Fruit fly (Drosophila melanogaster) whole organism, wandering third instar larva: ENCODE measurements around the gene CG2224.

Experiments
- Abd-B ChIP-seq: fragments of >200 bp; optimal IDR thresholded peaks from 2 replicates; lab custom pipeline; 2017; ENCODE audit warnings: missing biosample characterization, missing genetic modification characterization
- CG32264 ChIP-seq: fragments of 200-800 bp; sonication (Bioruptor generic); optimal IDR thresholded peaks from 2 replicates; lab custom pipeline; 2016; ENCODE audit warnings: missing biosample characterization, missing genetic modification characterization
- CG9705 ChIP-seq: fragments of 200-800 bp; sonication (Bioruptor generic); optimal IDR thresholded peaks from 2 replicates; lab custom pipeline; 2018; ENCODE audit warnings: missing biosample characterization, mild to moderate bottlenecking, missing genetic modification characterization
- CrebA ChIP-seq: fragments of 200-800 bp; sonication (Bioruptor generic); optimal IDR thresholded peaks from 2 replicates; lab custom pipeline; 2016; ENCODE audit warnings: missing biosample characterization, mild to moderate bottlenecking, missing genetic modification characterization, borderline replicate concordance
- Dif ChIP-seq: fragments of 200-275, 200-300 bp; sonication (Bioruptor generic); optimal IDR thresholded peaks from 2 replicates; lab custom pipeline; 2018; ENCODE audit warnings: missing biosample characterization, missing genetic modification characterization; ENCODE audit not compliant: partially characterized antibody
- GATAd ChIP-seq: sonication (Bioruptor generic); optimal IDR thresholded peaks from 2 replicates; lab custom pipeline; 2016; ENCODE audit warnings: missing biosample characterization, missing genetic modification characterization
- HLH106 ChIP-seq: fragments of 200-800 bp; optimal IDR thresholded peaks from 3 replicates; lab custom pipeline; 2019; ENCODE audit warnings: missing biosample characterization, mild to moderate bottlenecking, missing genetic modification characterization, moderate library complexity
- Hr78 ChIP-seq: fragments of >200 bp; optimal IDR thresholded peaks from 2 replicates; lab custom pipeline; 2017; ENCODE audit warnings: missing biosample characterization, missing genetic modification characterization
- Hr83 ChIP-seq: fragments of 200-300 bp; sonication (Bioruptor generic); optimal IDR thresholded peaks from 2 replicates; lab custom pipeline; 2016; ENCODE audit warnings: missing biosample characterization, mild to moderate bottlenecking, missing genetic modification characterization, moderate library complexity; ENCODE audit not compliant: poor library complexity, severe bottlenecking
- Myc ChIP-seq: fragments of >200 bp; optimal IDR thresholded peaks from 2 replicates; lab custom pipeline; 2017
- N ChIP-seq: fragments of >200 bp; optimal IDR thresholded peaks from 2 replicates; lab custom pipeline; 2018; ENCODE audit warnings: missing biosample characterization, missing external identifiers, missing genetic modification characterization
- OdsH ChIP-seq: fragments of 200-800 bp; sonication (Bioruptor generic); optimal IDR thresholded peaks from 2 replicates; lab custom pipeline; 2016; ENCODE audit warnings: missing biosample characterization, mild to moderate bottlenecking, missing genetic modification characterization
- Rel ChIP-seq, 2 experiments: fragments of 200-800 bp; sonication (Bioruptor generic) in 1 of 2; optimal IDR thresholded peaks; 2 replicates in 1 of 2; 3 replicates in 1 of 2; lab custom pipeline; 2016 to 2019; ENCODE audit warnings: mild to moderate bottlenecking in 2 of 2, missing biosample characterization in 2 of 2, missing genetic modification characterization in 2 of 2, moderate library complexity in 1 of 2
- Sp1 ChIP-seq: fragments of 200-800 bp; sonication (Bioruptor generic); optimal IDR thresholded peaks from 3 replicates; lab custom pipeline; 2019; ENCODE audit warnings: missing biosample characterization, mild to moderate bottlenecking, missing genetic modification characterization, moderate library complexity
- br ChIP-seq: fragments of 200-800 bp; sonication (Bioruptor generic); optimal IDR thresholded peaks from 2 replicates; lab custom pipeline; 2016; ENCODE audit warnings: missing biosample characterization, missing genetic modification characterization
- brk ChIP-seq: fragments of 200-800 bp; sonication (Bioruptor generic); optimal IDR thresholded peaks from 2 replicates; lab custom pipeline; 2016; ENCODE audit warnings: missing biosample characterization, mild to moderate bottlenecking, missing genetic modification characterization
- dl ChIP-seq, 2 experiments: fragments of 175-275, 200-275 bp in 1 of 2; fragments of 200-275 bp in 1 of 2; sonication (Bioruptor generic); optimal IDR thresholded peaks; lab custom pipeline; 2018; ENCODE audit warnings: mild to moderate bottlenecking in 2 of 2, missing biosample characterization in 2 of 2, missing genetic modification characterization in 2 of 2, moderate library complexity in 2 of 2; ENCODE audit not compliant: partially characterized antibody in 2 of 2, insufficient read depth in 1 of 2
- dmrt93B ChIP-seq: fragments of 200-800 bp; sonication (Bioruptor generic); optimal IDR thresholded peaks from 2 replicates; lab custom pipeline; 2018; ENCODE audit warnings: missing biosample characterization, mild to moderate bottlenecking, missing genetic modification characterization
- ey ChIP-seq: fragments of 200-800 bp; sonication (Bioruptor generic); optimal IDR thresholded peaks from 2 replicates; lab custom pipeline; 2016; ENCODE audit warnings: missing biosample characterization, missing genetic modification characterization
- foxo ChIP-seq, 2 experiments: fragments of 200-800 bp; sonication (Bioruptor generic); optimal IDR thresholded peaks; 2 replicates in 1 of 2; 3 replicates in 1 of 2; lab custom pipeline; 2016 to 2017; ENCODE audit warnings: missing biosample characterization in 2 of 2, missing genetic modification characterization in 2 of 2
- fru ChIP-seq: fragments of 200-800 bp; sonication (Bioruptor generic); optimal IDR thresholded peaks from 3 replicates; lab custom pipeline; 2016; ENCODE audit warnings: missing biosample characterization, mild to moderate bottlenecking, missing genetic modification characterization
- h ChIP-seq: fragments of 200-800 bp; sonication (Bioruptor generic); optimal IDR thresholded peaks from 3 replicates; lab custom pipeline; 2016; ENCODE audit warnings: missing biosample characterization, mild to moderate bottlenecking, missing genetic modification characterization
- jim ChIP-seq: fragments of 175-275, 200-325 bp; sonication (Bioruptor generic); optimal IDR thresholded peaks from 2 replicates; lab custom pipeline; 2016; ENCODE audit warnings: missing biosample characterization, mild to moderate bottlenecking, missing genetic modification characterization
- lola ChIP-seq: fragments of >200 bp; optimal IDR thresholded peaks from 2 replicates; lab custom pipeline; 2017; ENCODE audit warnings: missing biosample characterization, missing genetic modification characterization
- pan ChIP-seq: fragments of >200 bp; optimal IDR thresholded peaks from 2 replicates; lab custom pipeline; 2017
- rgr ChIP-seq: fragments of 200-800 bp; sonication (Bioruptor generic); optimal IDR thresholded peaks from 3 replicates; lab custom pipeline; 2016; ENCODE audit warnings: missing biosample characterization, mild to moderate bottlenecking, missing genetic modification characterization
- sage ChIP-seq: fragments of 200-800 bp; sonication (Bioruptor generic); optimal IDR thresholded peaks from 2 replicates; lab custom pipeline; 2016; ENCODE audit warnings: missing biosample characterization, mild to moderate bottlenecking, missing genetic modification characterization
- sv ChIP-seq: fragments of 200-800 bp; sonication (Bioruptor generic); optimal IDR thresholded peaks from 3 replicates; lab custom pipeline; 2016; ENCODE audit warnings: missing biosample characterization, missing genetic modification characterization
- tai ChIP-seq: sonication (Bioruptor generic); optimal IDR thresholded peaks from 2 replicates; lab custom pipeline; 2016; ENCODE audit warnings: missing biosample characterization, missing genetic modification characterization
- usp ChIP-seq: fragments of >200 bp; optimal IDR thresholded peaks from 2 replicates; lab custom pipeline; 2017; ENCODE audit warnings: missing biosample characterization, missing genetic modification characterization
- woc ChIP-seq: sonication (Bioruptor generic); optimal IDR thresholded peaks from 2 replicates; lab custom pipeline; 2016; ENCODE audit warnings: missing biosample characterization, mild to moderate bottlenecking, missing genetic modification characterization

Gene CG2224

DNA sequence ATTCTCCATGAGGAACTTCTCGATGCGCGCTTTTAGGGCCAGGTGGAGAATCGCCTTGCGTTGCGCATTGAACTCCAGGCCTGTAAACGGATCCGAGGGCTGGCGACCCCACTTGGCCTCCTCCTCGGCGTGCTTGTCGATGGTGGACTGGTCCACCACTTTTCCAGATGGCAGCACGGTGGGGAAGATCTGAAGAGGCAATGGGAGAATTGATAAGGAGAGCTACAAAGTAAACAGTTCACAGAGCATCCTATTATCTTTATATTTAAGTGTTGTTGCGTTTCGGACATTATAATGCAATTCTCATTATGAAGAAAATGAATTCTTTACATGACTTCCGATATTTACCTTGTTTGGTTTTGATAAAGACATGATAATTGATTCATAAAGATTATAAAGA is 32.5 kb downstream of the CG2224 start:
- TF ChIP-seq Sp1 (GFP tag; lab: Kevin White, UChicago): no peak

dm6 chr3R:30425622-30426021 is 33.5 kb downstream of the CG2224 start:
- TF ChIP-seq Sp1 (GFP tag; lab: Kevin White, UChicago): no peak
- TF ChIP-seq lola (GFP tag; lab: Kevin White, UChicago): no peak
- TF ChIP-seq Rel (GFP tag; optimal IDR thresholded peaks at IDR 0.05; lab: Kevin White, UChicago): no peak
- no peak for TF ChIP-seq Rel (tag; optimal IDR thresholded peaks at IDR 0.05; lab: Kevin White, UChicago)
- TF ChIP-seq CG32264 (GFP tag; lab: Kevin White, UChicago): no peak
- no peak for TF ChIP-seq fru
- no peak for TF ChIP-seq N
- no peak for TF ChIP-seq foxo (GFP tag; optimal IDR thresholded peaks at IDR 0.05; lab: Kevin White, UChicago)
- TF ChIP-seq Hr78 (GFP tag; lab: Kevin White, UChicago): no peak
- no peak for TF ChIP-seq h
- no peak for TF ChIP-seq CG9705 (GFP tag; lab: Kevin White, UChicago)
- no peak for TF ChIP-seq GATAd (GFP tag; lab: Kevin White, UChicago)
- no peak for TF ChIP-seq HLH106 (tag; lab: Kevin White, UChicago)
- no peak for TF ChIP-seq usp (GFP tag; lab: Kevin White, UChicago)
- no peak for TF ChIP-seq OdsH (GFP tag; lab: Kevin White, UChicago)
- TF ChIP-seq, all 38 proteins: peak for 0

DNA sequence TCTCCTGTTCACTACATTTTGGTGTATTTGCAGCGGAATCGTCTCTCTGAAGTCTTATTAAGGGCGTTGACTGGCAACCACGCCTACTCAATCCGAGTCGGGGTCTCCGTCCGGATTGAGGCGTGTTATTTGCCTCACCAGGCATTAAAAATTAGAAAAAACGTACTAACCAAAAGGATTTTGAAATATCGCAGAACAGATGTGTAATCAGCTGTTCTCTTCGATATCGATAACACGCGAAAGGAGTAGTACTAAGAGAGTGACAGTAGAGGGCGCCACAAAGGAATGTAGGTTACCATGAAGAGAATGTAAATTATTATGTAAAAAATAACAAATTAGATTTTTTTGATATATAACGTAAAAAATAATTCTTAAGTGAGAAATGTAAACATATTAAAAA is 34.1 kb downstream of the CG2224 start, which contains the start of gene CG15536:
Gene CG15536 (minus strand): TSS at position 170 of the 400 bp plus-strand sequence.
- no peak for TF ChIP-seq brk
- peak; percentile 54 for TF ChIP-seq Myc

dm6 chr3R:30423695-30424094 is 35.4 kb downstream of the CG2224 start, which contains the start of the genes CG15535 and mRpS18C:
CG15535 (minus strand) TSS chr3R:30423929.
mRpS18C (plus strand) TSS chr3R:30423974.
- TF ChIP-seq sage (peak; percentile 50), dmrt93B (GFP tag; lab: Kevin White, UChicago) (no peak), Rel (GFP tag; optimal IDR thresholded peaks at IDR 0.05; lab: Kevin White, UChicago) (no peak), Rel (tag; optimal IDR thresholded peaks at IDR 0.05; lab: Kevin White, UChicago) (peak; percentile 9), rgr (peak; percentile 44)

DNA sequence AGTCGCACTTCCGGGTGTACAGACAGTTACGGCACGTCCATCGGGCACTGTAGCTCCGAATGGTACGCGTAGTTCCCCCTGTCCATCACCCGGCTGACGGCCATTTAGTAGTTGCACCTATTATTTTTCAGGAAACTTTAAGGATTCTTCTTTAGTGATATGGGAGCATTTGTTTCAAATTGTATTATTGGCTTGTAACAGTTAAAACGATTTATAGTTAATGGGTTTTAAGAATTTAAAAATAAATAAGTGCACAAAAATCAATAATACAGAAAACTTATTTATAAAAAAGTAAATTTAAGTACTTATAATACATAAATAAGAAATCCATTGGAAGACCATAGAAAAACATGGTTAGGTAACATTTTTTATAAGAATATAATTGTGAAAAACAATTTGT is 36.2 kb downstream of the CG2224 start, which contains the start of the genes CG2217 and CG42740:
Gene CG2217 (minus strand): TSS at position 101 of the 400 bp plus-strand sequence.
Gene CG42740 (minus strand): TSS at position 101 of the 400 bp plus-strand sequence.
- TF ChIP-seq CrebA (GFP tag; lab: Kevin White, UChicago) (no peak), Abd-B (GFP tag; lab: Kevin White, UChicago) (no peak), Hr78 (GFP tag; lab: Kevin White, UChicago) (no peak)
- TF ChIP-seq, all 38 proteins: peak for 0

dm6 chr3R:30419216-30419615 is 39.9 kb downstream of the CG2224 start:
- no peak for TF ChIP-seq pan
- no peak for TF ChIP-seq Hr78 (GFP tag; lab: Kevin White, UChicago)
- no peak for TF ChIP-seq lola (GFP tag; lab: Kevin White, UChicago)
- TF ChIP-seq Rel (GFP tag; optimal IDR thresholded peaks at IDR 0.05; lab: Kevin White, UChicago): no peak
- peak; percentile 98 for TF ChIP-seq Rel (tag; optimal IDR thresholded peaks at IDR 0.05; lab: Kevin White, UChicago)
- TF ChIP-seq, all 38 proteins: peak for 1

DNA sequence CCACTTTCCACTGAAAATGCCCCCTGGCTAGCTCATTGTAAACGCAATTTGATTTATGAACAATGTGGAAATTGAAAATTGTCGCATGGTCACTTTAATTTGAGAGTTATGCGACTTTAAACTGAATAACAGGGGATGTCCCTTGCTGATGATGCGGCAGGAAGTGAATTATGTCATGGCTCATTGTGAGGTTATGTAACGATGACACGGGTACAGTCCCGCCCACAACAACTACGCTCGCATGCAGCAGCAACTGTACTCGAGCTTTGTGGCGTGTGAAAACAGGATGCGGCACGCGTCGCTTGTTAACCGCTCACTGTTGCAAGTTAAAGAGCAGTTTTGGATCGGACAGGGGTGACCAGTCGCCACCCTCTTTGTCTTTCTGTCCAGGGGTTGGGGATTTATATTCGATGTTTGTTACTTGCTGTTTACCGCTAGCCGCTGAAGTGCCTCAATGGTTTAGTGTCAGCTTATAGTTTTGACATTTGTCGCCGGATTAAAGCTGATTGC is 42.3 kb downstream of the CG2224 start:
- TF ChIP-seq br: no peak
- TF ChIP-seq tai (GFP tag; lab: Kevin White, UChicago): no peak
- no peak for TF ChIP-seq Hr83 (GFP tag; lab: Kevin White, UChicago)
- TF ChIP-seq Abd-B (GFP tag; lab: Kevin White, UChicago): no peak
- TF ChIP-seq pan: no peak
- TF ChIP-seq foxo (GFP tag; optimal IDR thresholded peaks at IDR 0.05; lab: Kevin White, UChicago): no peak
- no peak for TF ChIP-seq h
- no peak for TF ChIP-seq sv
- no peak for TF ChIP-seq Hr78 (GFP tag; lab: Kevin White, UChicago)
- no peak for TF ChIP-seq Sp1 (GFP tag; lab: Kevin White, UChicago)
- no peak for TF ChIP-seq Dif (GFP tag; lab: Kevin White, UChicago)
- TF ChIP-seq woc: no peak
- no peak for TF ChIP-seq ey (GFP tag; lab: Kevin White, UChicago)
- no peak for TF ChIP-seq HLH106 (tag; lab: Kevin White, UChicago)
- TF ChIP-seq OdsH (GFP tag; lab: Kevin White, UChicago): no peak
- TF ChIP-seq jim (GFP tag; lab: Kevin White, UChicago): no peak
- no peak for TF ChIP-seq dl (GFP tag; optimal IDR thresholded peaks at IDR 0.05; lab: Kevin White, UChicago; ENCODE audit: insufficient read depth in 1 of 2, partially characterized antibody in 2 of 2)
- TF ChIP-seq, all 38 proteins: peak for 0
